Worm (Caenorhabditis elegans) whole organism, L4 larva: Measurements from ENCODE around the gene F28C1.3.

ENCODE experiments used
- Y105C5A.15 ChIP-seq: fragments of 200-800 bp; sonication (Bioruptor generic); IDR thresholded peaks from 2 replicates; pipeline ENCODE4 v1.3.6; 2022; ENCODE audit warnings: missing genetic modification characterization, missing compliant biosample characterization
- ama-1 ChIP-seq: fragments of 150-350 bp; optimal IDR thresholded peaks from 2 replicates; lab custom pipeline; 2014; ENCODE audit warnings: inconsistent platforms, mixed read lengths
- daf-19 ChIP-seq: fragments of 200-800 bp; sonication (Bioruptor generic); conservative IDR thresholded peaks from 2 replicates; pipeline ENCODE4 v1.3.6; 2022; ENCODE audit warnings: missing genetic modification characterization, missing compliant biosample characterization
- egl-27 ChIP-seq: sonication (generic microtip); optimal IDR thresholded peaks from 3 replicates; lab custom pipeline; 2017; ENCODE audit warnings: missing biosample characterization, missing genetic modification reagents, missing genetic modification characterization
- hif-1 ChIP-seq, 2 experiments: sonication (generic microtip); optimal IDR thresholded peaks; 2 replicates each; lab custom pipeline; 2016 to 2017; ENCODE audit warnings: missing compliant biosample characterization in 2 of 2, missing genetic modification characterization in 2 of 2, missing genetic modification reagents in 2 of 2, missing genotype in 2 of 2, mild to moderate bottlenecking in 1 of 2
- lsy-2 ChIP-seq, 2 experiments: fragments of 150-350 bp in 1 of 2; sonication (generic microtip) in 1 of 2; optimal IDR thresholded peaks; 2 replicates each; lab custom pipeline; 2014 to 2017; ENCODE audit warnings: missing biosample characterization in 2 of 2, missing genetic modification characterization in 2 of 2
- nhr-10 ChIP-seq: fragments of 150-350 bp; optimal IDR thresholded peaks from 2 replicates; lab custom pipeline; 2014; ENCODE audit warnings: missing biosample characterization, missing genetic modification characterization
- nhr-28 ChIP-seq: fragments of 150-350 bp; optimal IDR thresholded peaks from 2 replicates; lab custom pipeline; 2014; ENCODE audit warnings: missing biosample characterization, missing genetic modification characterization
- nhr-76 ChIP-seq: fragments of 150-350 bp; optimal IDR thresholded peaks from 2 replicates; lab custom pipeline; 2014; ENCODE audit warnings: missing biosample characterization, missing genetic modification characterization
- skn-1 ChIP-seq: fragments of 150-350 bp; optimal IDR thresholded peaks from 2 replicates; lab custom pipeline; 2014; ENCODE audit warnings: missing biosample characterization, missing genetic modification characterization

DNA sequence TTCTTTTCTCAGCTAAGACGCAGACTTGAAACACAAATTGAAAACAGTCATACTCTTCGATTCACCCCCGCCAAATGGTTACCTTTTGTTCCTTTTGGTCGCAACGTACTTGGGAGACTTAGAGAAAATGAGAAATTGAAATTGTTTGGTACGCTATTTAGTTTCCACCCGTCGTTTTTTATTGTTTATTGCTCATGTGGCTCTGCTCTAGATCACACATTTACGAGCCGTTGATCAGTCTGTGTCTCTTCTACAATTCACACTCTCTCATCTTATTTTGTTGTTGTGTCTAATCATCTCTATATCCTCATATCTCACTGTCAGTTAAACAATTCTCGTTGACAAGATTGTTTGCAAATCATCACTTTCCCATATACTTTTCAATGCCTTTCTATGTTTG lies 19.5 kb downstream of the F28C1.3 start:
- no peak for TF ChIP-seq nhr-28
- no peak for TF ChIP-seq egl-27 (tag; lab: Kevin White, UChicago)
- no peak for TF ChIP-seq hif-1 (tag; optimal IDR thresholded peaks at IDR 0.05; lab: Kevin White, UChicago)
- TF ChIP-seq skn-1 = no peak
- TF ChIP-seq lsy-2 (tag; optimal IDR thresholded peaks at IDR 0.05; lab: Kevin White, UChicago) = no peak
- TF ChIP-seq daf-19 = no peak
- no peak for TF ChIP-seq ama-1 (lab: Kevin White, UChicago)
- TF ChIP-seq nhr-10 (tag; lab: Kevin White, UChicago) = no peak
- TF ChIP-seq nhr-76 (tag; lab: Kevin White, UChicago) = no peak
- no peak for TF ChIP-seq Y105C5A.15 (GFP tag; lab: Robert Waterston, UW)
